Worm (Caenorhabditis elegans): ENCODE measurements around the gene Y55F3BL.4.

Y55F3BL.4 gene

ce11 chrIV:762016-762459, 42.9 kb upstream of the Y55F3BL.4 start:
- no peak for TF ChIP-seq fkh-4 (tag; optimal IDR thresholded peaks at IDR 0.05; ENCODE audit: borderline replicate concordance)
- no peak for TF ChIP-seq fkh-8 (tag; optimal IDR thresholded peaks at IDR 0.05)
- peak; percentile 33 for TF ChIP-seq nhr-47 (tag; optimal IDR thresholded peaks at IDR 0.05)
- peak; percentile 28 for TF ChIP-seq xbp-1 (tag; optimal IDR thresholded peaks at IDR 0.05)
- TF ChIP-seq sox-4 (tag; optimal IDR thresholded peaks at IDR 0.05), result no peak
- TF ChIP-seq nhr-19 (GFP tag; conservative IDR thresholded peaks at IDR 0.05), result peak; percentile 35; the same call in 1 of the 2 replicates
- no peak for TF ChIP-seq nhr-76 (tag; optimal IDR thresholded peaks at IDR 0.05)
- peak; percentile 69 for TF ChIP-seq nhr-71 (tag; optimal IDR thresholded peaks at IDR 0.05)
- no peak for TF ChIP-seq zip-4 (GFP tag; optimal IDR thresholded peaks at IDR 0.05)
- peak; percentile 36 for TF ChIP-seq snu-23 (GFP tag; optimal IDR thresholded peaks at IDR 0.05)
- TF ChIP-seq irx-1 (tag; optimal IDR thresholded peaks at IDR 0.05), result no peak
- peak; percentile 11 to 32 for TF ChIP-seq efl-1 (optimal IDR thresholded peaks at IDR 0.05)
- no peak for TF ChIP-seq efl-1 (GFP tag; optimal IDR thresholded peaks at IDR 0.05 in 1 of 2)
- no peak for TF ChIP-seq isw-1 (GFP tag; IDR thresholded peaks at IDR 0.05)
- TF ChIP-seq lsy-2 (tag; optimal IDR thresholded peaks at IDR 0.05), result peak; percentile 23 to 31
- TF ChIP-seq ama-1 (optimal IDR thresholded peaks at IDR 0.05), result peak; percentile 12
- peak; percentile 13 for TF ChIP-seq fos-1 (tag; optimal IDR thresholded peaks at IDR 0.05)
- no peak for TF ChIP-seq ceh-82 (tag; optimal IDR thresholded peaks at IDR 0.05)
- TF ChIP-seq nhr-84 (tag; optimal IDR thresholded peaks at IDR 0.05), result no peak
- TF ChIP-seq nhr-90 (tag; optimal IDR thresholded peaks at IDR 0.05; ENCODE audit: poor library complexity), result peak; percentile 36
- peak; percentile 5 for TF ChIP-seq rnt-1 (tag; optimal IDR thresholded peaks at IDR 0.05)
- no peak for TF ChIP-seq aha-1 (tag; optimal IDR thresholded peaks at IDR 0.05)
- peak; percentile 88 for TF ChIP-seq nhr-85 (tag)
- TF ChIP-seq C16A3.4 (tag; optimal IDR thresholded peaks at IDR 0.05), result peak; percentile 14
- peak; percentile 63 for TF ChIP-seq aly-2 (tag; optimal IDR thresholded peaks at IDR 0.05)
- no peak for TF ChIP-seq dsc-1 (tag; optimal IDR thresholded peaks at IDR 0.05)
- no peak for TF ChIP-seq mef-2 (tag; optimal IDR thresholded peaks at IDR 0.05)
- peak in 2 of 6 experiments; percentile 28 to 31 for TF ChIP-seq elt-3 (tag; optimal IDR thresholded peaks at IDR 0.05)
- TF ChIP-seq grh-1 (GFP tag; IDR thresholded peaks at IDR 0.05), result peak; percentile 53; the same call in 1 of the 2 replicates

- TF ChIP-seq tbx-2 (tag; optimal IDR thresholded peaks at IDR 0.05) (no peak), efl-1 (optimal IDR thresholded peaks at IDR 0.05) (no peak), efl-1 (GFP tag; optimal IDR thresholded peaks at IDR 0.05 in 1 of 2) (peak in 1 of 2 experiments; percentile 83)
Observed at ce11 chrIV:762486-763376, 42.2 kb upstream of the Y55F3BL.4 start.

- TF ChIP-seq C16A3.4 (tag; optimal IDR thresholded peaks at IDR 0.05) (peak; percentile 20), ces-1 (GFP tag; optimal IDR thresholded peaks at IDR 0.05) (no peak), lin-39 (tag; optimal IDR thresholded peaks at IDR 0.05) (no peak), C04F5.9 (tag; optimal IDR thresholded peaks at IDR 0.05) (no peak), zag-1 (tag; optimal IDR thresholded peaks at IDR 0.05) (no peak), efl-1 (optimal IDR thresholded peaks at IDR 0.05) (peak; percentile 17 to 37), efl-1 (GFP tag; optimal IDR thresholded peaks at IDR 0.05 in 1 of 2) (peak; percentile 7 to 90), skn-1 (tag; optimal IDR thresholded peaks at IDR 0.05) (no peak), lin-13 (GFP tag; optimal IDR thresholded peaks at IDR 0.05) (no peak), nhr-19 (GFP tag; conservative IDR thresholded peaks at IDR 0.05) (no peak), C34B4.2 (tag; optimal IDR thresholded peaks at IDR 0.05) (no peak), lin-35 (GFP tag; optimal IDR thresholded peaks at IDR 0.05) (peak; percentile 18 to 61), lsy-2 (tag; optimal IDR thresholded peaks at IDR 0.05) (peak in 1 of 2 experiments; percentile 71), egl-27 (tag; optimal IDR thresholded peaks at IDR 0.05) (no peak), mdl-1 (tag; optimal IDR thresholded peaks at IDR 0.05) (peak in 1 of 2 experiments; percentile 1), fkh-10 (GFP tag; optimal IDR thresholded peaks at IDR 0.05) (no peak), hpl-2 (GFP tag; optimal IDR thresholded peaks at IDR 0.05) (no peak), blmp-1 (tag; optimal IDR thresholded peaks at IDR 0.05) (peak; percentile 84), swsn-7 (tag; optimal IDR thresholded peaks at IDR 0.05) (no peak), dsc-1 (tag; optimal IDR thresholded peaks at IDR 0.05) (no peak), mab-9 (GFP tag; IDR thresholded peaks at IDR 0.05) (no peak), nhr-77 (tag; optimal IDR thresholded peaks at IDR 0.05) (peak; percentile 19), dpl-1 (GFP tag; optimal IDR thresholded peaks at IDR 0.05) (peak; percentile 24 to 47 (median 25)), snu-23 (GFP tag; optimal IDR thresholded peaks at IDR 0.05) (peak; percentile 77), nhr-90 (tag; optimal IDR thresholded peaks at IDR 0.05; ENCODE audit: poor library complexity) (peak; percentile 32)
Observed at ce11 chrIV:763377-764063, 41.4 kb upstream of the Y55F3BL.4 start, which contains the start of gene col-103. Gene col-103 (minus strand): TSS chrIV:763678.
